Worm (Caenorhabditis elegans) whole organism, young adult: ENCODE results near the gene Y105C5B.15.
"Not testable (repeated sequence)": the region's sequence is repeated elsewhere in the genome, so short reads cannot be mapped to it uniquely, and the experiment has no call there.

Experiments used
- B0261.1 ChIP-seq: sonication (generic microtip); optimal IDR thresholded peaks from 2 replicates; lab custom pipeline; 2016; ENCODE audit warnings: mild to moderate bottlenecking, missing genetic modification characterization, moderate library complexity, missing compliant biosample characterization
- B0336.3 ChIP-seq: fragments of 200-800 bp; sonication (Bioruptor generic); IDR thresholded peaks from 2 replicates; pipeline ENCODE4 v1.3.6; 2022; ENCODE audit warnings: missing genetic modification characterization, missing compliant biosample characterization
- D2030.7 ChIP-seq: fragments of 200-800 bp; sonication (Bioruptor generic); IDR thresholded peaks from 2 replicates; pipeline ENCODE4 v1.3.6; 2022; ENCODE audit warnings: missing genetic modification reagents, missing genetic modification characterization, missing compliant biosample characterization
- F33H1.4 ChIP-seq: fragments of 200-800 bp; sonication (Bioruptor generic); IDR thresholded peaks from 2 replicates; pipeline ENCODE4 v1.3.6; 2022; ENCODE audit warnings: missing genetic modification reagents, missing genetic modification characterization, missing compliant biosample characterization
- F49E8.2 ChIP-seq: sonication (generic microtip); optimal IDR thresholded peaks from 3 replicates; lab custom pipeline; 2017; ENCODE audit warnings: missing genetic modification characterization, mild to moderate bottlenecking, missing compliant biosample characterization, antibody characterized with exemption, moderate library complexity; ENCODE audit not compliant: insufficient read depth
- F52B5.7 ChIP-seq: sonication (generic microtip); optimal IDR thresholded peaks from 2 replicates; lab custom pipeline; 2016; ENCODE audit warnings: mild to moderate bottlenecking, missing genetic modification characterization, missing compliant biosample characterization
- F57C9.4 ChIP-seq: sonication (generic microtip); optimal IDR thresholded peaks from 2 replicates; lab custom pipeline; 2017; ENCODE audit warnings: mild to moderate bottlenecking, missing genetic modification characterization, missing compliant biosample characterization
- K11D2.4 ChIP-seq: fragments of 200-800 bp; sonication (Bioruptor generic); IDR thresholded peaks from 2 replicates; pipeline ENCODE4 v1.3.6; 2022; ENCODE audit warnings: missing genetic modification reagents, missing genetic modification characterization, missing compliant biosample characterization
- T26A5.8 ChIP-seq: sonication (generic microtip); optimal IDR thresholded peaks from 2 replicates; lab custom pipeline; 2016; ENCODE audit warnings: missing genetic modification characterization, missing compliant biosample characterization
- Y53F4B.3 ChIP-seq: fragments of 200-800 bp; sonication (Bioruptor generic); IDR thresholded peaks from 2 replicates; pipeline ENCODE4 v1.3.6; 2022; ENCODE audit warnings: missing genetic modification reagents, missing genetic modification characterization, missing compliant biosample characterization
- Y95B8A.8 ChIP-seq: fragments of 200-800 bp; sonication (Bioruptor generic); IDR thresholded peaks from 2 replicates; pipeline ENCODE4 v1.3.6; 2022; ENCODE audit warnings: missing genetic modification reagents, missing genetic modification characterization, missing compliant biosample characterization
- aptf-2 ChIP-seq: fragments of 200-800 bp; sonication (Bioruptor generic); conservative IDR thresholded peaks from 2 replicates; pipeline ENCODE4 v1.3.6; 2022; ENCODE audit warnings: missing genetic modification reagents, missing genetic modification characterization, missing compliant biosample characterization
- aptf-3 ChIP-seq: fragments of 200-800 bp; sonication (Bioruptor generic); IDR thresholded peaks from 2 replicates; pipeline ENCODE4 v1.3.6; 2022; ENCODE audit warnings: missing genetic modification characterization, missing compliant biosample characterization
- athp-1 ChIP-seq: sonication (generic microtip); optimal IDR thresholded peaks from 2 replicates; lab custom pipeline; 2017; ENCODE audit warnings: mild to moderate bottlenecking, missing genetic modification characterization, missing compliant biosample characterization
- attf-3 ChIP-seq: fragments of 200-800 bp; sonication (Bioruptor generic); conservative IDR thresholded peaks from 2 replicates; pipeline ENCODE4 v1.3.6; 2022; ENCODE audit warnings: missing genetic modification reagents, missing genetic modification characterization, missing compliant biosample characterization
- attf-5 ChIP-seq: fragments of 200-800 bp; sonication (Bioruptor generic); optimal IDR thresholded peaks from 2 replicates; lab custom pipeline; 2018; ENCODE audit warnings: mild to moderate bottlenecking, missing genetic modification characterization, missing compliant biosample characterization
- cebp-1 ChIP-seq, 2 experiments: fragments of 200-800 bp in 1 of 2; sonication (Bioruptor generic) in 1 of 2; sonication (generic microtip) in 1 of 2; IDR thresholded peaks in 1 of 2; optimal IDR thresholded peaks in 1 of 2; 2 replicates each; pipeline versions ENCODE4 v1.3.6 to Lab custom; 2017 to 2022; ENCODE audit warnings: missing compliant biosample characterization in 2 of 2, missing genetic modification characterization in 2 of 2, mild to moderate bottlenecking in 1 of 2, missing genetic modification reagents in 1 of 2, moderate library complexity in 1 of 2
- ceh-27 ChIP-seq: fragments of 200-800 bp; sonication (Bioruptor generic); optimal IDR thresholded peaks from 2 replicates; lab custom pipeline; 2018; ENCODE audit warnings: mild to moderate bottlenecking, missing genetic modification characterization, moderate library complexity, missing compliant biosample characterization
- ceh-40 ChIP-seq: fragments of 200-800 bp; sonication (Bioruptor generic); IDR thresholded peaks from 2 replicates; pipeline ENCODE4 v1.3.6; 2022; ENCODE audit warnings: missing genetic modification characterization, missing compliant biosample characterization
- ceh-58 ChIP-seq: fragments of 200-800 bp; sonication (Bioruptor generic); IDR thresholded peaks from 2 replicates; pipeline ENCODE4 v1.3.6; 2022; ENCODE audit warnings: missing genetic modification characterization, missing compliant biosample characterization
- ceh-91 ChIP-seq: fragments of 200-800 bp; sonication (Bioruptor generic); IDR thresholded peaks from 2 replicates; pipeline ENCODE4 v1.3.6; 2022; ENCODE audit warnings: missing genetic modification reagents, missing genetic modification characterization, missing compliant biosample characterization
- die-1 ChIP-seq: sonication (generic microtip); optimal IDR thresholded peaks from 2 replicates; lab custom pipeline; 2016; ENCODE audit warnings: missing genotype, mild to moderate bottlenecking, missing genetic modification characterization, missing compliant biosample characterization
- egl-18 ChIP-seq: fragments of 200-800 bp; sonication (Bioruptor generic); IDR thresholded peaks from 2 replicates; pipeline ENCODE4 v1.3.6; 2022; ENCODE audit warnings: missing genetic modification reagents, missing genetic modification characterization, missing compliant biosample characterization
- egrh-3 ChIP-seq: fragments of 200-800 bp; sonication (Bioruptor generic); IDR thresholded peaks from 2 replicates; pipeline ENCODE4 v1.3.6; 2022; ENCODE audit warnings: missing genetic modification reagents, missing genetic modification characterization, missing compliant biosample characterization
- ekl-4 ChIP-seq: fragments of 200-800 bp; sonication (Bioruptor generic); IDR thresholded peaks from 2 replicates; pipeline ENCODE4 v1.3.6; 2022; ENCODE audit warnings: missing genetic modification reagents, missing genetic modification characterization, missing compliant biosample characterization
- fkh-3 ChIP-seq: sonication (generic microtip); optimal IDR thresholded peaks from 2 replicates; lab custom pipeline; 2016; ENCODE audit warnings: mild to moderate bottlenecking, missing genetic modification characterization, missing compliant biosample characterization
- hmg-1.2 ChIP-seq: fragments of 200-800 bp; sonication (Bioruptor generic); IDR thresholded peaks from 2 replicates; pipeline ENCODE4 v1.3.6; 2022; ENCODE audit warnings: missing genetic modification reagents, missing genetic modification characterization, missing compliant biosample characterization
- lag-1 ChIP-seq: fragments of 200-800 bp; sonication (Bioruptor generic); IDR thresholded peaks from 2 replicates; pipeline ENCODE4 v1.3.6; 2022; ENCODE audit warnings: missing genetic modification reagents, missing genetic modification characterization, missing compliant biosample characterization
- let-526 ChIP-seq: fragments of 200-800 bp; sonication (Bioruptor generic); IDR thresholded peaks from 2 replicates; pipeline ENCODE4 v1.3.6; 2022; ENCODE audit warnings: missing genetic modification reagents, missing genetic modification characterization, missing compliant biosample characterization
- lir-1 ChIP-seq: fragments of 200-800 bp; sonication (Bioruptor generic); conservative IDR thresholded peaks from 2 replicates; pipeline ENCODE4 v1.3.6; 2022; ENCODE audit warnings: missing genetic modification reagents, missing genetic modification characterization, missing compliant biosample characterization
- madf-3 ChIP-seq: fragments of 200-800 bp; sonication (Bioruptor generic); IDR thresholded peaks from 2 replicates; pipeline ENCODE4 v1.3.6; 2022; ENCODE audit warnings: missing genetic modification reagents, missing genetic modification characterization, missing compliant biosample characterization
- mxl-1 ChIP-seq: sonication (generic microtip); optimal IDR thresholded peaks from 2 replicates; lab custom pipeline; 2016; ENCODE audit warnings: missing genetic modification characterization, missing compliant biosample characterization
- nfya-2 ChIP-seq: fragments of 200-800 bp; sonication (Bioruptor generic); IDR thresholded peaks from 2 replicates; pipeline ENCODE4 v1.3.6; 2022; ENCODE audit warnings: missing genetic modification reagents, missing genetic modification characterization, missing compliant biosample characterization
- nfyb-1 ChIP-seq: fragments of 200-800 bp; sonication (Bioruptor generic); IDR thresholded peaks from 2 replicates; pipeline ENCODE4 v1.3.6; 2022; ENCODE audit warnings: missing genetic modification reagents, missing genetic modification characterization, missing compliant biosample characterization
- nhr-90 ChIP-seq: sonication (generic microtip); optimal IDR thresholded peaks from 2 replicates; lab custom pipeline; 2016; ENCODE audit warnings: missing genotype, mild to moderate bottlenecking, missing genetic modification characterization, missing compliant biosample characterization
- pbrm-1 ChIP-seq: fragments of 200-800 bp; sonication (Bioruptor generic); IDR thresholded peaks from 2 replicates; pipeline ENCODE4 v1.3.6; 2022; ENCODE audit warnings: missing genetic modification reagents, missing genetic modification characterization, missing compliant biosample characterization
- repo-1 ChIP-seq: sonication (generic microtip); optimal IDR thresholded peaks from 2 replicates; lab custom pipeline; 2017; ENCODE audit warnings: mild to moderate bottlenecking, missing genetic modification characterization, missing compliant biosample characterization
- rpc-1 ChIP-seq, 2 experiments: fragments of 150-350 bp in 1 of 2; sonication (generic microtip) in 1 of 2; optimal IDR thresholded peaks; 2 replicates each; lab custom pipeline; 2014 to 2018; ENCODE audit warnings: missing biosample characterization in 1 of 2, missing genetic modification characterization in 1 of 2, missing genetic modification reagents in 1 of 2, missing genotype in 1 of 2
- snpc-1.3 ChIP-seq: sonication (generic microtip); optimal IDR thresholded peaks from 2 replicates; lab custom pipeline; 2017; ENCODE audit warnings: missing genetic modification characterization, mild to moderate bottlenecking, missing compliant biosample characterization, antibody characterized with exemption, moderate library complexity, missing genotype, missing genetic modification reagents; ENCODE audit not compliant: insufficient read depth
- snpc-4 ChIP-seq, 5 experiments: fragments of 150-350 bp in 1 of 5; sonication (generic microtip) in 4 of 5; optimal IDR thresholded peaks; 2 replicates each; lab custom pipeline; 2014 to 2018; ENCODE audit warnings: missing genetic modification characterization in 5 of 5, missing biosample characterization in 3 of 5, antibody characterized with exemption in 2 of 5, mild to moderate bottlenecking in 2 of 5, missing compliant biosample characterization in 2 of 5, missing genotype in 2 of 5, moderate library complexity in 2 of 5, missing genetic modification reagents in 1 of 5
- tlf-1 ChIP-seq: fragments of 200-800 bp; sonication (Bioruptor generic); optimal IDR thresholded peaks from 2 replicates; lab custom pipeline; 2018; ENCODE audit warnings: mild to moderate bottlenecking, missing genetic modification characterization, missing compliant biosample characterization
- unc-62 ChIP-seq: fragments of 150-350 bp; optimal IDR thresholded peaks from 2 replicates; lab custom pipeline; 2014; ENCODE audit warnings: missing biosample characterization, missing genetic modification reagents, missing genetic modification characterization
- ztf-18 ChIP-seq: sonication (generic microtip); optimal IDR thresholded peaks from 2 replicates; lab custom pipeline; 2016; ENCODE audit warnings: missing genotype, mild to moderate bottlenecking, missing genetic modification characterization, missing compliant biosample characterization
- ztf-26 ChIP-seq: sonication (generic microtip); optimal IDR thresholded peaks from 2 replicates; lab custom pipeline; 2017; ENCODE audit warnings: missing genetic modification characterization, missing compliant biosample characterization
- ztf-28 ChIP-seq: fragments of 200-800 bp; sonication (Bioruptor generic); IDR thresholded peaks from 2 replicates; pipeline ENCODE4 v1.3.6; 2022; ENCODE audit warnings: missing genetic modification reagents, missing genetic modification characterization, missing compliant biosample characterization
- ztf-3 ChIP-seq: fragments of 200-800 bp; sonication (Bioruptor generic); optimal IDR thresholded peaks from 2 replicates; lab custom pipeline; 2018; ENCODE audit warnings: mild to moderate bottlenecking, missing genetic modification characterization, missing compliant biosample characterization

The Y105C5B.15 gene

ce11 chrIV:15931833-15932232, 19.9 kb upstream of the Y105C5B.15 start (continued):
- TF ChIP-seq snpc-1.3 (tag; lab: Kevin White, UChicago) (peak; percentile 68), mxl-1 (peak; percentile 49), madf-3 (peak; percentile 58; the same call in 1 of the 2 replicates), unc-62 (GFP tag; lab: Kevin White, UChicago) (no peak), aptf-3 (GFP tag; lab: Robert Waterston, UW) (no peak), ztf-28 (GFP tag; lab: Robert Waterston, UW) (peak; percentile 77; the same call in 1 of the 2 replicates), die-1 (peak; percentile 80), ceh-40 (GFP tag; lab: Robert Waterston, UW) (no peak), rpc-1 (optimal IDR thresholded peaks at IDR 0.05; lab: Kevin White, UChicago) (peak; percentile 78), rpc-1 (tag; optimal IDR thresholded peaks at IDR 0.05; lab: Kevin White, UChicago) (peak; percentile 78), attf-5 (GFP tag; lab: Kevin White, UChicago) (peak; percentile 51), aptf-2 (GFP tag; lab: Robert Waterston, UW) (0 out of 2 replicates have a peak, but pooled peaks have one; percentile 47), snpc-4 (GFP tag; optimal IDR thresholded peaks at IDR 0.05; lab: Kevin White, UChicago) (peak; percentile 87), snpc-4 (tag; optimal IDR thresholded peaks at IDR 0.05; lab: Kevin White, UChicago) (peak; percentile 51 to 96 (median 92)), nhr-90 (peak; percentile 84), Y95B8A.8 (GFP tag; lab: Robert Waterston, UW) (0 out of 2 replicates have a peak, but pooled peaks have one; percentile 43), F49E8.2 (tag; lab: Kevin White, UChicago) (peak; percentile 39), egl-18 (GFP tag; lab: Robert Waterston, UW) (0 out of 2 replicates have a peak, but pooled peaks have one; percentile 44), ceh-91 (GFP tag; lab: Robert Waterston, UW) (no peak), K11D2.4 (GFP tag; lab: Robert Waterston, UW) (no peak), ceh-27 (GFP tag; lab: Kevin White, UChicago) (peak; percentile 31), egrh-3 (0 out of 2 replicates have a peak, but pooled peaks have one; percentile 7), F33H1.4 (GFP tag; lab: Robert Waterston, UW) (no peak), ztf-26 (no peak), nfyb-1 (peak; percentile 63; the same call in 1 of the 2 replicates), attf-3 (no peak), nfya-2 (GFP tag; lab: Robert Waterston, UW) (no peak), T26A5.8 (no peak), let-526 (GFP tag; lab: Robert Waterston, UW) (peak; percentile 76), fkh-3 (tag; lab: Kevin White, UChicago) (no peak), pbrm-1 (GFP tag; lab: Robert Waterston, UW) (peak; percentile 64), F52B5.7 (peak; percentile 65), F57C9.4 (no peak), B0261.1 (tag; lab: Kevin White, UChicago) (peak; percentile 85), lag-1 (no peak), ztf-3 (GFP tag; lab: Kevin White, UChicago) (peak; percentile 47)

DNA sequence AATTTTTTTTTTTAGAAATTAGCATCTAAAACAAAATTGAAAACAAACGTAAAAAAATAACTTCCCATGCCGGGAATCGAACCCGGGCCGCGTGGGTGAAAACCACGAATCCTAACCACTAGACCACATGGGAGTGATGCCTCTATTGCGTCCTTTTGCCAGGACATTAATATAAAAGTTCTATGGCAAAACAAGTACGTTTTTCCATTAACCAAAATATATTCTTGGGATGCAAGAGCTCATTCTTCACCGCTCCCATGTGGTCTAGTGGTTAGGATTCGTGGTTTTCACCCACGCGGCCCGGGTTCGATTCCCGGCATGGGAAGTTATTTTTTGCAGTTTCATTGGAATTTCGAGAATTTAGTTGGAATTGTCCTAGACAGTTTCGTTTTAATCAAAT, 18.6 kb upstream of the Y105C5B.15 start:
- TF ChIP-seq ceh-91 (GFP tag; lab: Robert Waterston, UW) (peak; percentile 17; the same call in 1 of the 2 replicates), snpc-4 (GFP tag; optimal IDR thresholded peaks at IDR 0.05; lab: Kevin White, UChicago) (peak; percentile 88), snpc-4 (tag; optimal IDR thresholded peaks at IDR 0.05; lab: Kevin White, UChicago) (peak; percentile 57 to 98 (median 92)), ztf-18 (tag; lab: Kevin White, UChicago) (peak; percentile 86), B0336.3 (peak; percentile 56), mxl-1 (peak; percentile 64), D2030.7 (GFP tag; lab: Robert Waterston, UW) (peak; percentile 65; the same call in 1 of the 2 replicates), ceh-40 (GFP tag; lab: Robert Waterston, UW) (peak; percentile 54; the same call in 1 of the 2 replicates), egrh-3 (0 out of 2 replicates have a peak, but pooled peaks have one; percentile 13), Y53F4B.3 (GFP tag; lab: Robert Waterston, UW) (peak; percentile 79), lir-1 (GFP tag; lab: Robert Waterston, UW) (peak; percentile 30; the same call in 1 of the 2 replicates), ekl-4 (peak; percentile 65; the same call in 1 of the 2 replicates), cebp-1 (tag; optimal IDR thresholded peaks at IDR 0.05; lab: Kevin White, UChicago) (peak; percentile 56), fkh-3 (tag; lab: Kevin White, UChicago) (peak; percentile 35), athp-1 (tag; lab: Kevin White, UChicago) (peak; percentile 67), tlf-1 (peak; percentile 11), B0261.1 (tag; lab: Kevin White, UChicago) (peak; percentile 87), hmg-1.2 (GFP tag; lab: Robert Waterston, UW) (peak; percentile 72), ceh-58 (GFP tag; lab: Robert Waterston, UW) (0 out of 2 replicates have a peak, but pooled peaks have one; percentile 4), repo-1 (peak; percentile 27)
- TF ChIP-seq cebp-1 (GFP tag; IDR thresholded peaks at IDR 0.05; lab: Robert Waterston, UW): not testable (repeated sequence)
